Worm (Caenorhabditis elegans) whole organism, mixed stage, embryonic: Measurements from ENCODE around the gene kin-19.
A peak's percentile ranks its signal among the peaks of the same experiment; 100 is the strongest.

Experiments
- ces-1 ChIP-seq: fragments of 150-350 bp; optimal IDR thresholded peaks from 2 replicates; lab custom pipeline; 2014; ENCODE audit warnings: missing biosample characterization, missing genetic modification reagents, missing genetic modification characterization
- lsy-2 ChIP-seq: fragments of 150-350 bp; optimal IDR thresholded peaks from 2 replicates; lab custom pipeline; 2014; ENCODE audit warnings: missing biosample characterization, missing genetic modification characterization
- mab-5 ChIP-seq: fragments of 150-350 bp; optimal IDR thresholded peaks from 2 replicates; lab custom pipeline; 2014; ENCODE audit warnings: missing biosample characterization, missing genetic modification characterization

DNA sequence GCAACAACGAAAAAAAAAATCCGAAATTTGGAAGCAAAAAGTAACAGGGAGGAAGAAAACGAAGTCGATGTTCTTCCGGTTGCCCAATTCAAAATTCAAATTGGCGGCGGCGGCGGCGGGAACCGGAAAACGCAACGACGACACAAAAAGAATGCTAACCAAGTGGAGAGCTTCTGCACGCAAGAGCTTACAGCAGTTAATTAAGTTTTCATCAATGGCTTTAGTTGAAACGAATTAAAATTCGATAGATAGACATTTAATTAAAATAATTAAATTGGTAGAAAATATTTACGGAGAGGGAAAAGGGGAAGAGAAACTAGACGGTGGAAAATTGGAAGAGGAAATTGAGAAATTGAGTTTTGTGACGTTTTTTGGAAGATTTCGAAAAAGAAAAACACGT is 16.2 kb downstream of the kin-19 start:
- TF ChIP-seq lsy-2 (no peak), mab-5 (tag; lab: Kevin White, UChicago) (no peak), ces-1 (GFP tag; lab: Kevin White, UChicago) (peak; percentile 96)
